Worm (Caenorhabditis elegans) whole organism, late embryonic: ENCODE data around the gene B0238.12.

Experiments used
- C08G9.2 ChIP-seq: sonication (generic microtip); optimal IDR thresholded peaks from 2 replicates; lab custom pipeline; 2016; ENCODE audit warnings: mild to moderate bottlenecking, missing genetic modification characterization, moderate library complexity, missing compliant biosample characterization
- F13H6.1 ChIP-seq: sonication (generic microtip); optimal IDR thresholded peaks from 2 replicates; lab custom pipeline; 2016; ENCODE audit warnings: missing genetic modification characterization, missing compliant biosample characterization
- K02D7.2 ChIP-seq: sonication (generic microtip); optimal IDR thresholded peaks from 2 replicates; lab custom pipeline; 2017; ENCODE audit warnings: mild to moderate bottlenecking, missing genetic modification characterization, missing compliant biosample characterization
- K09A11.1 ChIP-seq: sonication (generic microtip); optimal IDR thresholded peaks from 2 replicates; lab custom pipeline; 2017; ENCODE audit warnings: antibody characterized with exemption, mild to moderate bottlenecking, missing genetic modification characterization, missing compliant biosample characterization; ENCODE audit not compliant: insufficient read depth
- Y22D7AL.16 ChIP-seq: sonication (generic microtip); optimal IDR thresholded peaks from 2 replicates; lab custom pipeline; 2016; ENCODE audit warnings: missing genetic modification characterization, missing compliant biosample characterization
- ceh-14 ChIP-seq: sonication (generic microtip); optimal IDR thresholded peaks from 2 replicates; lab custom pipeline; 2016; ENCODE audit warnings: missing genotype, missing genetic modification characterization, missing compliant biosample characterization
- ceh-18 ChIP-seq: sonication (generic microtip); optimal IDR thresholded peaks from 2 replicates; lab custom pipeline; 2016; ENCODE audit warnings: missing genetic modification characterization, missing compliant biosample characterization
- ceh-19 ChIP-seq: fragments of 200-800 bp; sonication (Bioruptor generic); optimal IDR thresholded peaks from 2 replicates; lab custom pipeline; 2018; ENCODE audit warnings: mild to moderate bottlenecking, missing genetic modification characterization, missing compliant biosample characterization
- ceh-2 ChIP-seq: sonication (generic microtip); optimal IDR thresholded peaks from 2 replicates; lab custom pipeline; 2016; ENCODE audit warnings: missing genotype, missing genetic modification characterization, missing compliant biosample characterization
- ceh-22 ChIP-seq: sonication (generic microtip); optimal IDR thresholded peaks from 2 replicates; lab custom pipeline; 2017; ENCODE audit warnings: missing biosample characterization, missing genetic modification characterization
- ceh-24 ChIP-seq: sonication (generic microtip); optimal IDR thresholded peaks from 2 replicates; lab custom pipeline; 2016; ENCODE audit warnings: mild to moderate bottlenecking, missing genetic modification characterization, missing compliant biosample characterization
- ceh-34 ChIP-seq: sonication (generic microtip); optimal IDR thresholded peaks from 2 replicates; lab custom pipeline; 2016; ENCODE audit warnings: mild to moderate bottlenecking, missing genetic modification characterization, missing compliant biosample characterization
- ceh-45 ChIP-seq: fragments of 200-800 bp; sonication (Bioruptor generic); IDR thresholded peaks from 2 replicates; pipeline ENCODE4 v1.3.6; 2022; ENCODE audit warnings: missing genetic modification reagents, missing genetic modification characterization, missing compliant biosample characterization
- ceh-48 ChIP-seq: sonication (generic microtip); optimal IDR thresholded peaks from 2 replicates; lab custom pipeline; 2016; ENCODE audit warnings: missing genetic modification characterization, inconsistent platforms, missing compliant biosample characterization
- ceh-6 ChIP-seq: fragments of 200-800 bp; sonication (Bioruptor generic); optimal IDR thresholded peaks from 2 replicates; lab custom pipeline; 2018; ENCODE audit warnings: mild to moderate bottlenecking, missing genetic modification characterization, missing compliant biosample characterization
- ceh-9 ChIP-seq: sonication (generic microtip); optimal IDR thresholded peaks from 2 replicates; lab custom pipeline; 2016; ENCODE audit warnings: mild to moderate bottlenecking, missing genetic modification characterization, inconsistent platforms, missing compliant biosample characterization
- che-1 ChIP-seq: sonication (generic microtip); optimal IDR thresholded peaks from 2 replicates; lab custom pipeline; 2016; ENCODE audit warnings: mild to moderate bottlenecking, missing genetic modification characterization, missing compliant biosample characterization
- dmd-4 ChIP-seq: sonication (generic microtip); optimal IDR thresholded peaks from 2 replicates; lab custom pipeline; 2016; ENCODE audit warnings: borderline replicate concordance, missing genetic modification characterization, missing compliant biosample characterization
- dve-1 ChIP-seq: sonication (generic microtip); optimal IDR thresholded peaks from 2 replicates; lab custom pipeline; 2017; ENCODE audit warnings: antibody characterized with exemption, mild to moderate bottlenecking, missing genetic modification characterization, missing compliant biosample characterization
- elt-2 ChIP-seq: sonication (generic microtip); optimal IDR thresholded peaks from 2 replicates; lab custom pipeline; 2016; ENCODE audit warnings: missing genetic modification reagents, missing genetic modification characterization, missing compliant biosample characterization
- ets-4 ChIP-seq: sonication (generic microtip); optimal IDR thresholded peaks from 2 replicates; lab custom pipeline; 2016; ENCODE audit warnings: missing genetic modification characterization, missing compliant biosample characterization
- eyg-1 ChIP-seq: sonication (generic microtip); optimal IDR thresholded peaks from 2 replicates; lab custom pipeline; 2016; ENCODE audit warnings: missing genotype, missing genetic modification characterization, missing compliant biosample characterization
- fkh-10 ChIP-seq: fragments of 150-350 bp; optimal IDR thresholded peaks from 2 replicates; lab custom pipeline; 2014; ENCODE audit warnings: missing biosample characterization, missing genetic modification reagents, missing genetic modification characterization
- fkh-6 ChIP-seq: sonication (generic microtip); optimal IDR thresholded peaks from 2 replicates; lab custom pipeline; 2016; ENCODE audit warnings: missing genetic modification characterization, missing compliant biosample characterization
- gmeb-2 ChIP-seq: sonication (generic microtip); optimal IDR thresholded peaks from 2 replicates; lab custom pipeline; 2016; ENCODE audit warnings: missing genetic modification characterization, inconsistent platforms, missing compliant biosample characterization
- hlh-30 ChIP-seq: sonication (generic microtip); optimal IDR thresholded peaks from 2 replicates; lab custom pipeline; 2017; ENCODE audit warnings: antibody characterized with exemption, missing genetic modification characterization, missing compliant biosample characterization; ENCODE audit not compliant: insufficient read depth
- hlh-8 ChIP-seq: sonication (generic microtip); optimal IDR thresholded peaks from 2 replicates; lab custom pipeline; 2016; ENCODE audit warnings: missing genotype, missing genetic modification characterization, missing compliant biosample characterization
- lim-6 ChIP-seq: sonication (generic microtip); optimal IDR thresholded peaks from 2 replicates; lab custom pipeline; 2016; ENCODE audit warnings: missing genetic modification characterization, missing compliant biosample characterization
- lin-11 ChIP-seq: fragments of 200-800 bp; sonication (Bioruptor generic); optimal IDR thresholded peaks from 2 replicates; lab custom pipeline; 2018; ENCODE audit warnings: mild to moderate bottlenecking, missing genetic modification characterization, missing compliant biosample characterization
- mec-3 ChIP-seq: sonication (generic microtip); optimal IDR thresholded peaks from 2 replicates; lab custom pipeline; 2016; ENCODE audit warnings: borderline replicate concordance, missing genetic modification characterization, missing compliant biosample characterization
- nhr-11 ChIP-seq: fragments of 150-350 bp; optimal IDR thresholded peaks from 2 replicates; lab custom pipeline; 2014; ENCODE audit warnings: missing biosample characterization, missing genetic modification characterization
- nhr-232 ChIP-seq: sonication (generic microtip); optimal IDR thresholded peaks from 2 replicates; lab custom pipeline; 2016; ENCODE audit warnings: missing genetic modification characterization, missing compliant biosample characterization
- npax-4 ChIP-seq: sonication (generic microtip); optimal IDR thresholded peaks from 2 replicates; lab custom pipeline; 2016; ENCODE audit warnings: missing genetic modification characterization, missing compliant biosample characterization
- pag-3 ChIP-seq: sonication (generic microtip); optimal IDR thresholded peaks from 2 replicates; lab custom pipeline; 2016; ENCODE audit warnings: missing compliant biosample characterization, missing genetic modification characterization, borderline replicate concordance
- pax-1 ChIP-seq: fragments of 150-350 bp; optimal IDR thresholded peaks from 2 replicates; lab custom pipeline; 2014; ENCODE audit warnings: missing biosample characterization, missing genetic modification characterization
- ref-2 ChIP-seq: sonication (generic microtip); optimal IDR thresholded peaks from 2 replicates; lab custom pipeline; 2016; ENCODE audit warnings: missing genetic modification characterization, missing compliant biosample characterization
- rnt-1 ChIP-seq: sonication (generic microtip); optimal IDR thresholded peaks from 2 replicates; lab custom pipeline; 2016; ENCODE audit warnings: missing genetic modification characterization, missing compliant biosample characterization
- sdc-2 ChIP-seq: sonication (generic microtip); optimal IDR thresholded peaks from 2 replicates; lab custom pipeline; 2016; ENCODE audit warnings: missing genotype, missing genetic modification characterization, missing compliant biosample characterization
- sox-2 ChIP-seq: fragments of 200-800 bp; sonication (Bioruptor generic); IDR thresholded peaks from 2 replicates; pipeline ENCODE4 v1.3.6; 2022; ENCODE audit warnings: missing genetic modification reagents, missing genetic modification characterization, missing compliant biosample characterization
- sox-4 ChIP-seq: sonication (generic microtip); optimal IDR thresholded peaks from 2 replicates; lab custom pipeline; 2017; ENCODE audit warnings: mild to moderate bottlenecking, missing genetic modification characterization, inconsistent platforms, missing compliant biosample characterization
- syd-9 ChIP-seq: sonication (generic microtip); optimal IDR thresholded peaks from 2 replicates; lab custom pipeline; 2016; ENCODE audit warnings: mild to moderate bottlenecking, missing genetic modification characterization, moderate library complexity, missing compliant biosample characterization
- tbx-2 ChIP-seq: sonication (generic microtip); optimal IDR thresholded peaks from 2 replicates; lab custom pipeline; 2016; ENCODE audit warnings: missing genetic modification characterization, missing compliant biosample characterization
- tbx-7 ChIP-seq: sonication (generic microtip); optimal IDR thresholded peaks from 2 replicates; lab custom pipeline; 2016; ENCODE audit warnings: missing genotype, missing genetic modification characterization, missing compliant biosample characterization
- ttx-3 ChIP-seq: sonication (generic microtip); optimal IDR thresholded peaks from 2 replicates; lab custom pipeline; 2016; ENCODE audit warnings: missing genetic modification reagents, missing genetic modification characterization, missing compliant biosample characterization
- unc-3 ChIP-seq, 2 experiments: fragments of 200-800 bp in 1 of 2; sonication (Bioruptor generic) in 1 of 2; sonication (generic microtip) in 1 of 2; conservative IDR thresholded peaks in 1 of 2; optimal IDR thresholded peaks in 1 of 2; 2 replicates each; pipeline versions ENCODE4 v1.3.6 to Lab custom; 2016 to 2022; ENCODE audit warnings: missing compliant biosample characterization in 2 of 2, missing genetic modification characterization in 2 of 2, missing genetic modification reagents in 1 of 2
- unc-42 ChIP-seq: sonication (generic microtip); optimal IDR thresholded peaks from 2 replicates; lab custom pipeline; 2016; ENCODE audit warnings: missing genotype, missing genetic modification characterization, missing compliant biosample characterization
- unc-86 ChIP-seq: sonication (generic microtip); optimal IDR thresholded peaks from 2 replicates; lab custom pipeline; 2016; ENCODE audit warnings: missing genetic modification characterization, missing compliant biosample characterization
- zip-5 ChIP-seq: sonication (generic microtip); optimal IDR thresholded peaks from 2 replicates; lab custom pipeline; 2016; ENCODE audit warnings: missing genetic modification characterization, missing compliant biosample characterization

Gene B0238.12

ce11 chrV:5271487-5271886 is 5.8 kb downstream of the B0238.12 start (continued):
- peak; percentile 94 for TF ChIP-seq hlh-30
- no peak for TF ChIP-seq dve-1 (tag; lab: Kevin White, UChicago)
- peak; percentile 36 for TF ChIP-seq syd-9 (tag; lab: Kevin White, UChicago)
- no peak for TF ChIP-seq ceh-2 (tag; lab: Kevin White, UChicago)
- TF ChIP-seq lin-11: no peak
- TF ChIP-seq dmd-4: no peak
- TF ChIP-seq K02D7.2: no peak
- TF ChIP-seq ceh-45 (GFP tag; lab: Robert Waterston, UW): no peak
- TF ChIP-seq ceh-48: no peak
- TF ChIP-seq tbx-2 (tag; lab: Kevin White, UChicago): peak; percentile 56
- no peak for TF ChIP-seq ceh-19 (GFP tag; lab: Kevin White, UChicago)
- TF ChIP-seq Y22D7AL.16: no peak
- no peak for TF ChIP-seq ceh-22 (tag; lab: Kevin White, UChicago)
- peak; percentile 51 for TF ChIP-seq ceh-34 (tag; lab: Kevin White, UChicago)
- no peak for TF ChIP-seq sox-4 (tag; lab: Kevin White, UChicago)
- peak; percentile 75 for TF ChIP-seq rnt-1 (tag; lab: Kevin White, UChicago)
- no peak for TF ChIP-seq ets-4 (tag; lab: Kevin White, UChicago)
- no peak for TF ChIP-seq hlh-8 (tag; lab: Kevin White, UChicago)
- no peak for TF ChIP-seq ceh-9
- TF ChIP-seq eyg-1 (tag; lab: Kevin White, UChicago): no peak
- no peak for TF ChIP-seq unc-3 (GFP tag; conservative IDR thresholded peaks at IDR 0.05; lab: Robert Waterston, UW)
- no peak for TF ChIP-seq unc-3 (tag; optimal IDR thresholded peaks at IDR 0.05; lab: Kevin White, UChicago)
- TF ChIP-seq pax-1 (tag; lab: Kevin White, UChicago): no peak
- TF ChIP-seq gmeb-2 (tag; lab: Kevin White, UChicago): no peak
- TF ChIP-seq sox-2: no peak
- TF ChIP-seq mec-3: no peak
- no peak for TF ChIP-seq nhr-232
- TF ChIP-seq fkh-10 (GFP tag; lab: Kevin White, UChicago): no peak
- TF ChIP-seq tbx-7 (tag; lab: Kevin White, UChicago): no peak
- no peak for TF ChIP-seq lim-6 (tag; lab: Kevin White, UChicago)
- TF ChIP-seq C08G9.2 (tag; lab: Kevin White, UChicago): no peak
- peak; percentile 6 for TF ChIP-seq F13H6.1 (tag; lab: Kevin White, UChicago)
- TF ChIP-seq zip-5 (tag; lab: Kevin White, UChicago): no peak
- TF ChIP-seq ceh-14: no peak
- TF ChIP-seq ceh-24 (tag; lab: Kevin White, UChicago): no peak
- TF ChIP-seq npax-4 (tag; lab: Kevin White, UChicago): no peak
- TF ChIP-seq ceh-6 (GFP tag; lab: Kevin White, UChicago): no peak
- TF ChIP-seq elt-2 (tag; lab: Kevin White, UChicago): peak; percentile 58
- TF ChIP-seq sdc-2: no peak
- no peak for TF ChIP-seq fkh-6 (tag; lab: Kevin White, UChicago)
- TF ChIP-seq ceh-18 (tag; lab: Kevin White, UChicago): peak; percentile 37
- no peak for TF ChIP-seq nhr-11 (tag; lab: Kevin White, UChicago)
- TF ChIP-seq pag-3 (tag; lab: Kevin White, UChicago): no peak

ce11 chrV:5272034-5272433 is 6.4 kb downstream of the B0238.12 start:
- TF ChIP-seq unc-42 (tag; lab: Kevin White, UChicago) (no peak), ttx-3 (tag; lab: Kevin White, UChicago) (no peak), dve-1 (tag; lab: Kevin White, UChicago) (no peak), che-1 (tag; lab: Kevin White, UChicago) (no peak), mec-3 (no peak), K02D7.2 (no peak), unc-86 (tag; lab: Kevin White, UChicago) (no peak), F13H6.1 (tag; lab: Kevin White, UChicago) (no peak), ref-2 (tag; lab: Kevin White, UChicago) (no peak), pag-3 (tag; lab: Kevin White, UChicago) (no peak), npax-4 (tag; lab: Kevin White, UChicago) (no peak), K09A11.1 (tag; lab: Kevin White, UChicago) (no peak), fkh-6 (tag; lab: Kevin White, UChicago) (no peak), gmeb-2 (tag; lab: Kevin White, UChicago) (no peak), pax-1 (tag; lab: Kevin White, UChicago) (no peak)
